Fruit fly (Drosophila melanogaster): ENCODE results near the gene CAH7.

DNA sequence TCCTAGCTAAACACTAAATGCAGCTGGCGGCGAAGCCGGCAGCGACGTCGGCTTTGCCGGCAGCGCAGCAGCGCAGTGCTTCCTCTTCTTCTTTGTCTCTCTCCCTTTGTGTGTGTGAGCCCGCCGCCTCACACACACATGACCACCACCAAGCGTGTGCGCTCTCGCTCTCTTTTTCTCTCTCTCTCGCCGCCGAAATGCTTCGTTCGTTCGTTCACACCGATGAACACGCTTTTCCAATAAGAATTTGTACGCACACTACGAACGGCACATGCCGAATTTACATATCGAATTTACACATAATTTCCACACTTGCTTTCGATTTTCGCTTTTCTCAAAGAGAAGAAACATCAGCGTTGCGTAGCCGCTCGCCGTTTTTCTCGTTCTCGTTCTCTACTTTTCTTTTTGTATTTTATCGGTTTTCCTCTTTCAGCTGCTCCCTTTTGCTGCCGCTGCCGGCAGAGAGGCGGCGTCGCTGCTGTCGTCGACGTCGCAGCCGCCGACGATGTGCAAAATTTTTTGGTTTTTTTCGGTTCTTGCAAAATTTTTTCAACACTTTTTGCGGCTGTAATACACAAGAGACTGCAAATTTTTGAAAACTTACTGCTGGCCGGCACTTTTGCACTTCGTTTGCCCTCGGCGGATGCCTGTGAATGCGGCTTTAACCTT, 2.7 kb upstream of the CAH7 start:
- TF ChIP-seq cic (GFP tag; optimal IDR thresholded peaks at IDR 0.05) (peak; percentile 46), cnc (optimal IDR thresholded peaks at IDR 0.05) (no peak), Hr96 (GFP tag; optimal IDR thresholded peaks at IDR 0.05) (no peak), CG5204 (GFP tag; optimal IDR thresholded peaks at IDR 0.05) (no peak), Mnt (GFP tag; optimal IDR thresholded peaks at IDR 0.05) (no peak), CG1620 (GFP tag; optimal IDR thresholded peaks at IDR 0.05) (no peak), tj (GFP tag; optimal IDR thresholded peaks at IDR 0.05) (no peak), kay (GFP tag; ENCODE audit: borderline replicate concordance) (no peak)
